Fruit fly (Drosophila melanogaster): ENCODE data around the gene CG31115.

Gene CG31115

DNA sequence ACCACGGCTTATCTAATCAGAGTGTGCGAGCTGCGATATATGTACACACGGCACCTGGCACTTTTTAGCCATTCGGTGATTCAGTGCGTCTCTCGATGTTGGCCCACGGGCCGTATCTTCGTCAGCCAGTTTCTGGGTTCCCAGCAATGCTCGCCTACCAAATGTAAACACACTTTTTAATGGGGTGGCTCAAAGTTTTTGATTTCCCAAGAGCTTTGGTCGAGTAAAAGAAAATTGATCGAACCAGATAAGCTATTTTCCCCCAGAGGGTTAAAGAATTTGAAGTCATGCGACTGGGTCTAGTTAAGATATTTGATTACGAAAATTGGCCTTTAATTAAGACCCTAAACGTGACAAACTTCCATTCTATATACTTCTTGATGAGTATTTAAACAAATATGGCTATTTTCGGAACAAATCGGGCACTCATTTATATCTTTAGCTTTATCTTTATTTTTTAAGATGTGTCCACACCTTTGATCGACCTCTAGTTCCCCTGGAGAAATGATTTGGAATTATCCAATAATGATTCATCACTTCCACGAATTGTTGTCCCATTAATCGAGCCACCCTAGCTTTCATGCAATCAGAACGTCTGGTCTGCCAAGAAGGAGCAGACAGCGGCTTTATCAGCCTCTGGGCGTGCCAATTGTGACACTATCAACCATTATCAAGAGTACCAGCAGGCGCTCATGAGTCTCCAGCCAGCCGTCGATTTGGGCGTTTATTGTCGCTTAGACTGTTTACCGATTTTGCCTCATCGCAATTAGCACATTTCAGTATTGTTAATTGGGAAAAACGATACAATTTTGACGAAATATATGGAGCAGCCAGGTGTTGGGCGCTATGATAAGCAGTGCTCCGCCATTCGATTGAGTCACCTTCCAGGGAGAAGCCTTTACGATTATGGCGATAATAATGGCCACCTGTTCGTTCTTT lies 9.2 kb upstream of the CG31115 start (continued):
- peak; percentile 43 for TF ChIP-seq Myb (GFP tag; optimal IDR thresholded peaks at IDR 0.05)
- peak; percentile 4 for TF ChIP-seq CG6854 (GFP tag; optimal IDR thresholded peaks at IDR 0.05)
- TF ChIP-seq chm (GFP tag; IDR thresholded peaks at IDR 0.05): peak; percentile 31; the same call in 1 of the 2 replicates
- TF ChIP-seq CG34376 (GFP tag; optimal IDR thresholded peaks at IDR 0.05): peak; percentile 61
- TF ChIP-seq shn (GFP tag; optimal IDR thresholded peaks at IDR 0.05): no peak
- TF ChIP-seq Rfx (GFP tag; IDR thresholded peaks at IDR 0.05): peak; percentile 47; the same call in 1 of the 2 replicates
- peak; percentile 10 for TF ChIP-seq pfk (GFP tag; optimal IDR thresholded peaks at IDR 0.05)
- TF ChIP-seq exex (tag; optimal IDR thresholded peaks at IDR 0.05): peak; percentile 99
- peak; percentile 6 for TF ChIP-seq Usf (GFP tag; optimal IDR thresholded peaks at IDR 0.05)
- TF ChIP-seq odd (GFP tag; optimal IDR thresholded peaks at IDR 0.05): peak; percentile 20
- no peak for TF ChIP-seq dati (GFP tag; IDR thresholded peaks at IDR 0.05)
- TF ChIP-seq lbe (GFP tag; optimal IDR thresholded peaks at IDR 0.05): peak; percentile 28
- peak; percentile 41 for TF ChIP-seq Fer1 (GFP tag; optimal IDR thresholded peaks at IDR 0.05)
- no peak for TF ChIP-seq pan (optimal IDR thresholded peaks at IDR 0.05)
- TF ChIP-seq pan (GFP tag; optimal IDR thresholded peaks at IDR 0.05 in 1 of 2, IDR thresholded peaks at IDR 0.05 in 1 of 2): peak in 1 of 2 experiments; percentile 9
- TF ChIP-seq Med (GFP tag): peak; percentile 70
- TF ChIP-seq CG2129 (GFP tag; IDR thresholded peaks at IDR 0.05; ENCODE audit: partially characterized antibody): no peak
- no peak for TF ChIP-seq slp2 (GFP tag; optimal IDR thresholded peaks at IDR 0.05)
- no peak for TF ChIP-seq hth (optimal IDR thresholded peaks at IDR 0.05)
- TF ChIP-seq mam (GFP tag; optimal IDR thresholded peaks at IDR 0.05): peak; percentile 65
- TF ChIP-seq chinmo (GFP tag; IDR thresholded peaks at IDR 0.05; ENCODE audit: partially characterized antibody): no peak
- TF ChIP-seq CG17385 (GFP tag; optimal IDR thresholded peaks at IDR 0.05): peak; percentile 57
- peak; percentile 13 for TF ChIP-seq Chrac-16 (GFP tag; optimal IDR thresholded peaks at IDR 0.05)
- peak; percentile 29 for TF ChIP-seq B-H2 (GFP tag; optimal IDR thresholded peaks at IDR 0.05)
- TF ChIP-seq HLH3B (GFP tag; IDR thresholded peaks at IDR 0.05): no peak
- peak; percentile 33 for TF ChIP-seq CG13775 (GFP tag; optimal IDR thresholded peaks at IDR 0.05)
- TF ChIP-seq CrebB (tag; optimal IDR thresholded peaks at IDR 0.05): no peak
- TF ChIP-seq CG31224 (GFP tag; IDR thresholded peaks at IDR 0.05): peak; percentile 99
- TF ChIP-seq CG13123 (GFP tag; optimal IDR thresholded peaks at IDR 0.05): no peak
- TF ChIP-seq kay (GFP tag; optimal IDR thresholded peaks at IDR 0.05): peak; percentile 50
- peak; percentile 4 for TF ChIP-seq pros (GFP tag; optimal IDR thresholded peaks at IDR 0.05)
- no peak for TF ChIP-seq Fer2 (tag; optimal IDR thresholded peaks at IDR 0.05)
- TF ChIP-seq CG7745 (tag; optimal IDR thresholded peaks at IDR 0.05): no peak
- peak; percentile 76 for TF ChIP-seq GATAe (GFP tag; conservative IDR thresholded peaks at IDR 0.05)
- TF ChIP-seq CG12104 (GFP tag; optimal IDR thresholded peaks at IDR 0.05): peak; percentile 24
- TF ChIP-seq dysf (GFP tag; IDR thresholded peaks at IDR 0.05): peak; percentile 52; the same call in 2 of the 3 replicates
- TF ChIP-seq CG15601 (tag; optimal IDR thresholded peaks at IDR 0.05): no peak
- peak; percentile 23 for TF ChIP-seq YL-1 (GFP tag; optimal IDR thresholded peaks at IDR 0.05)
- peak in 1 of 2 experiments; percentile 8 for TF ChIP-seq Pdp1 (GFP tag; optimal IDR thresholded peaks at IDR 0.05)
- peak; percentile 13 for TF ChIP-seq Asciz (GFP tag; optimal IDR thresholded peaks at IDR 0.05)
- TF ChIP-seq pb (GFP tag; optimal IDR thresholded peaks at IDR 0.05): peak; percentile 60
- peak; percentile 75 for TF ChIP-seq CG2120 (GFP tag; optimal IDR thresholded peaks at IDR 0.05)
- TF ChIP-seq sd (tag; optimal IDR thresholded peaks at IDR 0.05): peak; percentile 72
- TF ChIP-seq CG30403 (GFP tag; optimal IDR thresholded peaks at IDR 0.05): peak; percentile 51
- peak; percentile 62 for TF ChIP-seq lilli (GFP tag; optimal IDR thresholded peaks at IDR 0.05)
- TF ChIP-seq Bgb (GFP tag; IDR thresholded peaks at IDR 0.05; ENCODE audit: partially characterized antibody): 0 out of 2 replicates have a peak, but pooled peaks have one; percentile 28
- TF ChIP-seq CG2678 (tag; optimal IDR thresholded peaks at IDR 0.05): no peak
- no peak for TF ChIP-seq CG16863 (GFP tag; optimal IDR thresholded peaks at IDR 0.05)
